Fruit fly (Drosophila melanogaster): Measurements from ENCODE around the gene Dh44.
A peak's percentile ranks its signal among the peaks of the same experiment; 100 is the strongest.

Gene Dh44

dm6 chr3R:9594839-9595238 lies 43.1 kb upstream of the Dh44 start:
- no peak for TF ChIP-seq kay (GFP tag; ENCODE audit: borderline replicate concordance)
- TF ChIP-seq tj (GFP tag; optimal IDR thresholded peaks at IDR 0.05) = peak; percentile 4

- no peak for TF ChIP-seq cic (GFP tag; optimal IDR thresholded peaks at IDR 0.05)
- no peak for TF ChIP-seq Clk (GFP tag; optimal IDR thresholded peaks at IDR 0.05)
- TF ChIP-seq CG14711 (tag; optimal IDR thresholded peaks at IDR 0.05) = no peak
- TF ChIP-seq Mnt (GFP tag; optimal IDR thresholded peaks at IDR 0.05) = no peak
- TF ChIP-seq bab1 (GFP tag; optimal IDR thresholded peaks at IDR 0.05) = no peak
- no peak for TF ChIP-seq toe (GFP tag; optimal IDR thresholded peaks at IDR 0.05)
- TF ChIP-seq cnc (optimal IDR thresholded peaks at IDR 0.05) = no peak
- no peak for TF ChIP-seq CG5204 (GFP tag; optimal IDR thresholded peaks at IDR 0.05)
- no peak for TF ChIP-seq CG11617 (GFP tag; optimal IDR thresholded peaks at IDR 0.05)
- TF ChIP-seq CG1620 (GFP tag; optimal IDR thresholded peaks at IDR 0.05) = no peak
- TF ChIP-seq CG33017 (tag; optimal IDR thresholded peaks at IDR 0.05) = no peak
- no peak for TF ChIP-seq Crg-1 (GFP tag; optimal IDR thresholded peaks at IDR 0.05)
- TF ChIP-seq tj (GFP tag; optimal IDR thresholded peaks at IDR 0.05) = no peak
- TF ChIP-seq pad (GFP tag; optimal IDR thresholded peaks at IDR 0.05) = no peak
- TF ChIP-seq CG7045 (GFP tag; optimal IDR thresholded peaks at IDR 0.05) = no peak
- no peak for TF ChIP-seq CG7101 (tag; optimal IDR thresholded peaks at IDR 0.05)
- no peak for TF ChIP-seq kay (GFP tag; ENCODE audit: borderline replicate concordance)
Measured at dm6 chr3R:9595681-9596357, 42.2 kb upstream of the Dh44 start.

dm6 chr3R:9596615-9597014 lies 41.4 kb upstream of the Dh44 start:
- TF ChIP-seq pad (GFP tag; optimal IDR thresholded peaks at IDR 0.05) (no peak), tj (GFP tag; optimal IDR thresholded peaks at IDR 0.05) (no peak), Clk (GFP tag; optimal IDR thresholded peaks at IDR 0.05) (no peak), CG14711 (tag; optimal IDR thresholded peaks at IDR 0.05) (no peak), CG7045 (GFP tag; optimal IDR thresholded peaks at IDR 0.05) (no peak)

DNA sequence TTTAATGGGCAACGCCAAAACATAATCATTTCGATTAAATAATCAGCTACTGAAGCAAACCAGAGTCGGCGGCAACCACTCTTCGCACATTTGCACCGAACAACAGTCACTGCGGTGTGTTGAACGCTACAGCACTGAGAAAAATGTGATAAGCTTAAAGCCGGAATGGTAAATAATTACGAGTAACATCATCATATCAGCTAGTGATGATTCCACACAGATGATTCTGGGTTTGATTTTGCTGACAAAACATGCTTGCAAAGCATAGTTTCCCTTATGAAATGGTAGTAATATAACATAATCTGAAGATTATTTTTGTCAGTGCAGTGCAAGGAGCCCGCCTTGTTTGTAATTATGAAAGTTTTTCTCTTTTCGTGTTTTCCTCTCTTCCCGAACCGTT lies 39.9 kb upstream of the Dh44 start:
- TF ChIP-seq tj (GFP tag; optimal IDR thresholded peaks at IDR 0.05) = no peak
- TF ChIP-seq CG7045 (GFP tag; optimal IDR thresholded peaks at IDR 0.05) = no peak
- TF ChIP-seq ovo (GFP tag; optimal IDR thresholded peaks at IDR 0.05) = no peak
- TF ChIP-seq CG5204 (GFP tag; optimal IDR thresholded peaks at IDR 0.05) = no peak
- TF ChIP-seq bab1 (GFP tag; optimal IDR thresholded peaks at IDR 0.05) = no peak
- TF ChIP-seq CG11617 (GFP tag; optimal IDR thresholded peaks at IDR 0.05) = no peak
- TF ChIP-seq Crg-1 (GFP tag; optimal IDR thresholded peaks at IDR 0.05) = no peak
- no peak for TF ChIP-seq toe (GFP tag; optimal IDR thresholded peaks at IDR 0.05)
- no peak for TF ChIP-seq kay (GFP tag; ENCODE audit: borderline replicate concordance)
- no peak for TF ChIP-seq cnc (optimal IDR thresholded peaks at IDR 0.05)
- TF ChIP-seq Mnt (GFP tag; optimal IDR thresholded peaks at IDR 0.05) = no peak
- no peak for TF ChIP-seq CG7101 (tag; optimal IDR thresholded peaks at IDR 0.05)
- TF ChIP-seq CG1620 (GFP tag; optimal IDR thresholded peaks at IDR 0.05) = no peak
- TF ChIP-seq Clk (GFP tag; optimal IDR thresholded peaks at IDR 0.05) = no peak
- no peak for TF ChIP-seq Hr96 (GFP tag; optimal IDR thresholded peaks at IDR 0.05)
- no peak for TF ChIP-seq pad (GFP tag; optimal IDR thresholded peaks at IDR 0.05)
- TF ChIP-seq cic (GFP tag; optimal IDR thresholded peaks at IDR 0.05) = no peak
- TF ChIP-seq CG14711 (tag; optimal IDR thresholded peaks at IDR 0.05) = no peak
- no peak for TF ChIP-seq CG12768 (GFP tag; optimal IDR thresholded peaks at IDR 0.05)

DNA sequence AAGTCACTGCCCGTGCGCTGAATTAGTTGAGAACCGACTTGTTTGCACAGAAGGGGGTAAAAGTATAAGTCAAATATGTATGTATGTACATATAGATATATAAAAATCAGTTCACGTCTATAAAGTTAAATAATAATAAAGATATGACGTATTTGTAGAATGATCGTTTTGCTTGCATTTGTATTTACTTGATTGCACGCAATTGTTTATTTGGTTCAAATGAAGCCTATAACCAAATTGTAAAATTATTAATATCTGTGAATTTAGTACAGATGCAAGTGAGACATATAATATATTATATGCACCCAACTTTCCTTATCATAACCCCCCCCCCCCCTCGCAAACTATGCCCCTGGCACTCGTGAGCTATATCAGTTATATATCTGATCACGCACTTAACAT lies 37.4 kb upstream of the Dh44 start:
- TF ChIP-seq CG7045 (GFP tag; optimal IDR thresholded peaks at IDR 0.05) = peak; percentile 90
- TF ChIP-seq cic (GFP tag; optimal IDR thresholded peaks at IDR 0.05) = peak; percentile 90
- peak; percentile 6 for TF ChIP-seq CG1620 (GFP tag; optimal IDR thresholded peaks at IDR 0.05)
- TF ChIP-seq ovo (GFP tag; optimal IDR thresholded peaks at IDR 0.05) = peak; percentile 54
- peak; percentile 49 for TF ChIP-seq toe (GFP tag; optimal IDR thresholded peaks at IDR 0.05)
- peak; percentile 44 for TF ChIP-seq Mnt (GFP tag; optimal IDR thresholded peaks at IDR 0.05)
- no peak for TF ChIP-seq Hr96 (GFP tag; optimal IDR thresholded peaks at IDR 0.05)
- peak; percentile 82 for TF ChIP-seq CG11617 (GFP tag; optimal IDR thresholded peaks at IDR 0.05)
- peak; percentile 37 for TF ChIP-seq bab1 (GFP tag; optimal IDR thresholded peaks at IDR 0.05)
- TF ChIP-seq CG12768 (GFP tag; optimal IDR thresholded peaks at IDR 0.05) = peak; percentile 83
- peak; percentile 60 for TF ChIP-seq Crg-1 (GFP tag; optimal IDR thresholded peaks at IDR 0.05)
- TF ChIP-seq CG14711 (tag; optimal IDR thresholded peaks at IDR 0.05) = peak; percentile 44
- TF ChIP-seq Clk (GFP tag; optimal IDR thresholded peaks at IDR 0.05) = peak; percentile 58
- TF ChIP-seq CG5204 (GFP tag; optimal IDR thresholded peaks at IDR 0.05) = no peak
- peak; percentile 82 for TF ChIP-seq CG33017 (tag; optimal IDR thresholded peaks at IDR 0.05)
- no peak for TF ChIP-seq cnc (optimal IDR thresholded peaks at IDR 0.05)
- peak; percentile 81 for TF ChIP-seq kay (GFP tag; ENCODE audit: borderline replicate concordance)
- peak; percentile 77 for TF ChIP-seq CG7101 (tag; optimal IDR thresholded peaks at IDR 0.05)
- TF ChIP-seq pad (GFP tag; optimal IDR thresholded peaks at IDR 0.05) = peak; percentile 56
- TF ChIP-seq tj (GFP tag; optimal IDR thresholded peaks at IDR 0.05) = peak; percentile 40

dm6 chr3R:9601949-9602348 lies 36.0 kb upstream of the Dh44 start:
- peak; percentile 33 for TF ChIP-seq tj (GFP tag; optimal IDR thresholded peaks at IDR 0.05)
- TF ChIP-seq Mnt (GFP tag; optimal IDR thresholded peaks at IDR 0.05) = no peak
- no peak for TF ChIP-seq Crg-1 (GFP tag; optimal IDR thresholded peaks at IDR 0.05)
- peak; percentile 10 for TF ChIP-seq CG12768 (GFP tag; optimal IDR thresholded peaks at IDR 0.05)
- TF ChIP-seq Hr96 (GFP tag; optimal IDR thresholded peaks at IDR 0.05) = no peak
- TF ChIP-seq CG11617 (GFP tag; optimal IDR thresholded peaks at IDR 0.05) = no peak
- TF ChIP-seq CG7045 (GFP tag; optimal IDR thresholded peaks at IDR 0.05) = no peak
- peak; percentile 15 for TF ChIP-seq ovo (GFP tag; optimal IDR thresholded peaks at IDR 0.05)
- no peak for TF ChIP-seq CG7101 (tag; optimal IDR thresholded peaks at IDR 0.05)
- TF ChIP-seq cic (GFP tag; optimal IDR thresholded peaks at IDR 0.05) = peak; percentile 36
- peak; percentile 12 for TF ChIP-seq kay (GFP tag; ENCODE audit: borderline replicate concordance)
- TF ChIP-seq Clk (GFP tag; optimal IDR thresholded peaks at IDR 0.05) = no peak
- TF ChIP-seq CG1620 (GFP tag; optimal IDR thresholded peaks at IDR 0.05) = no peak
